Worm (Caenorhabditis elegans): ENCODE results near the gene vps-33.1.

DNA sequence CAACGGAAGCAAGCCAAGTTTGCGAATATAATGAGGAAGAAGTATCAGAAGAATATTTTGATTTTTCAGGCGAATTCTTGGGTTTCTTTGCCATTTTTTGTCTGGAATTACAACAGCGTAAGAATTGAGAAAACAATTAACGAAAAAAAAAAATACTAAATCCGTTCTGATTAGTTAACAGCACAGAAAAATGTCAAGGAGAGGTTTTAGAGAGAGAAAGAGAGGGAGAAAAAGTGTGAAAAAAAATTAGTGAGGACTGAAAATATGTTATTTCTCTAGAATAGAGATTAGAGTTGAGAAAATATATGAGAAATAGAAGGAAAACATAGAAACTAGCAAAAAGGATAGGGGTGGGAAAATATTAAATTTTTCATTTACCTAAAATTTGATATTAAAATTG is 33.3 kb upstream of the vps-33.1 start, which contains the start of gene dpy-19:
- TF ChIP-seq unc-3 (GFP tag; conservative IDR thresholded peaks at IDR 0.05) (no peak), unc-3 (tag; optimal IDR thresholded peaks at IDR 0.05) (no peak), lim-6 (tag; optimal IDR thresholded peaks at IDR 0.05) (no peak), fax-1 (tag; optimal IDR thresholded peaks at IDR 0.05) (no peak)

Measured in whole organism, late embryonic.